Fruit fly (Drosophila melanogaster): ENCODE measurements around the gene CG4928.

CG4928 gene

dm6 chrX:16944049-16944532 lies 31.1 kb downstream of the CG4928 start:
- no peak for TF ChIP-seq psq (optimal IDR thresholded peaks at IDR 0.05)

- TF ChIP-seq Sin3A (optimal IDR thresholded peaks at IDR 0.05) (no peak), insv (optimal IDR thresholded peaks at IDR 0.05) (no peak), ttk (optimal IDR thresholded peaks at IDR 0.05) (no peak), psq (optimal IDR thresholded peaks at IDR 0.05) (no peak), Myc (optimal IDR thresholded peaks at IDR 0.05) (no peak), h (optimal IDR thresholded peaks at IDR 0.05) (no peak)
Observed at dm6 chrX:16945414-16945813, 32.4 kb downstream of the CG4928 start.

- TF ChIP-seq h (optimal IDR thresholded peaks at IDR 0.05), result no peak
- TF ChIP-seq Sin3A (optimal IDR thresholded peaks at IDR 0.05), result no peak
- no peak for TF ChIP-seq psq (optimal IDR thresholded peaks at IDR 0.05)
- no peak for TF ChIP-seq ttk (optimal IDR thresholded peaks at IDR 0.05)
- TF ChIP-seq Myc (optimal IDR thresholded peaks at IDR 0.05), result no peak
- TF ChIP-seq insv (optimal IDR thresholded peaks at IDR 0.05), result no peak
Observed at dm6 chrX:16946604-16947003, 33.6 kb downstream of the CG4928 start.

- TF ChIP-seq Sin3A (optimal IDR thresholded peaks at IDR 0.05) (no peak), Myc (optimal IDR thresholded peaks at IDR 0.05) (no peak), insv (optimal IDR thresholded peaks at IDR 0.05) (no peak), psq (optimal IDR thresholded peaks at IDR 0.05) (no peak), h (optimal IDR thresholded peaks at IDR 0.05) (no peak), ttk (optimal IDR thresholded peaks at IDR 0.05) (no peak)
Observed at dm6 chrX:16948371-16948770, 35.4 kb downstream of the CG4928 start, which contains the start of gene CG13000. Gene CG13000 (minus strand): TSS chrX:16948471.

- TF ChIP-seq psq (optimal IDR thresholded peaks at IDR 0.05), result no peak
Observed at dm6 chrX:16966532-16966931, 53.6 kb downstream of the CG4928 start.

- peak; percentile 85 for TF ChIP-seq h (optimal IDR thresholded peaks at IDR 0.05)
- no peak for TF ChIP-seq insv (optimal IDR thresholded peaks at IDR 0.05)
Observed at dm6 chrX:16967415-16967814, 54.4 kb downstream of the CG4928 start.

dm6 chrX:16968148-16968823 lies 55.3 kb downstream of the CG4928 start, which contains the start of gene Ubr1:
Gene Ubr1 (minus strand): TSS chrX:16968679.
- no peak for TF ChIP-seq Myc (optimal IDR thresholded peaks at IDR 0.05)
- TF ChIP-seq h (optimal IDR thresholded peaks at IDR 0.05), result no peak
- TF ChIP-seq psq (optimal IDR thresholded peaks at IDR 0.05), result no peak
- no peak for TF ChIP-seq insv (optimal IDR thresholded peaks at IDR 0.05)
- TF ChIP-seq Sin3A (optimal IDR thresholded peaks at IDR 0.05), result no peak
- no peak for TF ChIP-seq ttk (optimal IDR thresholded peaks at IDR 0.05)

- TF ChIP-seq Sin3A (optimal IDR thresholded peaks at IDR 0.05) (no peak), insv (optimal IDR thresholded peaks at IDR 0.05) (no peak)
Observed at dm6 chrX:16986928-16987327, 73.9 kb downstream of the CG4928 start.

Data from Kc167 (cell line).